Fruit fly (Drosophila melanogaster): ENCODE data around the gene Bro.

Gene Bro

dm6 chr3L:1688161-1688560 is 40.5 kb downstream of the Bro start (continued):
- no peak for TF ChIP-seq CG11294 (GFP tag; IDR thresholded peaks at IDR 0.05)
- no peak for TF ChIP-seq CG34406 (GFP tag; optimal IDR thresholded peaks at IDR 0.05)
- peak; percentile 81 for TF ChIP-seq CG32006 (GFP tag; optimal IDR thresholded peaks at IDR 0.05)
- peak; percentile 64 for TF ChIP-seq Hr4 (GFP tag; optimal IDR thresholded peaks at IDR 0.05)
- TF ChIP-seq Gug (GFP tag; IDR thresholded peaks at IDR 0.05), result no peak
- TF ChIP-seq esn (GFP tag; optimal IDR thresholded peaks at IDR 0.05), result no peak
- TF ChIP-seq CG3919 (GFP tag; optimal IDR thresholded peaks at IDR 0.05), result no peak
- TF ChIP-seq net (GFP tag; optimal IDR thresholded peaks at IDR 0.05), result no peak
- no peak for TF ChIP-seq Sox14 (GFP tag; optimal IDR thresholded peaks at IDR 0.05)
- no peak for TF ChIP-seq CG10669 (GFP tag; optimal IDR thresholded peaks at IDR 0.05)
- TF ChIP-seq CG6854 (GFP tag; optimal IDR thresholded peaks at IDR 0.05), result no peak
- TF ChIP-seq OdsH (GFP tag; optimal IDR thresholded peaks at IDR 0.05), result peak; percentile 8
- TF ChIP-seq CG4318 (GFP tag; optimal IDR thresholded peaks at IDR 0.05), result peak; percentile 39
- TF ChIP-seq CG31627 (GFP tag; optimal IDR thresholded peaks at IDR 0.05), result no peak
- TF ChIP-seq fd59A (GFP tag; optimal IDR thresholded peaks at IDR 0.05), result no peak
- TF ChIP-seq Sox15 (GFP tag; optimal IDR thresholded peaks at IDR 0.05), result no peak

dm6 chr3L:1688569-1688968 is 40.9 kb downstream of the Bro start:
- TF ChIP-seq eg (GFP tag; IDR thresholded peaks at IDR 0.05) (peak; percentile 34; the same call in 1 of the 3 replicates), CG6163 (GFP tag; IDR thresholded peaks at IDR 0.05) (peak; percentile 44; the same call in 2 of the 3 replicates), CG1621 (tag; optimal IDR thresholded peaks at IDR 0.05) (peak; percentile 46), Smox (GFP tag; optimal IDR thresholded peaks at IDR 0.05) (no peak), svp (GFP tag) (peak; percentile 20), Eip78C (GFP tag) (peak; percentile 49), esn (GFP tag; optimal IDR thresholded peaks at IDR 0.05) (no peak), Eip75B (GFP tag; optimal IDR thresholded peaks at IDR 0.05) (peak; percentile 11), CG16779 (tag; optimal IDR thresholded peaks at IDR 0.05) (no peak)

dm6 chr3L:1690727-1691413 is 43.2 kb downstream of the Bro start:
- peak; percentile 20 for TF ChIP-seq Blimp-1 (GFP tag; optimal IDR thresholded peaks at IDR 0.05)
- peak; percentile 75 for TF ChIP-seq Sox14 (GFP tag; optimal IDR thresholded peaks at IDR 0.05)
- peak; percentile 77 for TF ChIP-seq CG10631 (GFP tag; optimal IDR thresholded peaks at IDR 0.05)
- peak; percentile 80 for TF ChIP-seq fkh (GFP tag; optimal IDR thresholded peaks at IDR 0.05)
- TF ChIP-seq CG6808 (GFP tag; optimal IDR thresholded peaks at IDR 0.05), result peak; percentile 83
- TF ChIP-seq CG4318 (GFP tag; optimal IDR thresholded peaks at IDR 0.05), result peak; percentile 64
- TF ChIP-seq Met (GFP tag; optimal IDR thresholded peaks at IDR 0.05), result peak; percentile 65
- TF ChIP-seq CG34406 (GFP tag; optimal IDR thresholded peaks at IDR 0.05), result peak; percentile 51
- peak; percentile 72 for TF ChIP-seq CG7368 (GFP tag; optimal IDR thresholded peaks at IDR 0.05)
- peak; percentile 46 for TF ChIP-seq Sox15 (GFP tag; optimal IDR thresholded peaks at IDR 0.05)
- TF ChIP-seq CG16779 (tag; optimal IDR thresholded peaks at IDR 0.05), result peak; percentile 56
- peak; percentile 78 for TF ChIP-seq CG3032 (tag; optimal IDR thresholded peaks at IDR 0.05)
- TF ChIP-seq salr (GFP tag; optimal IDR thresholded peaks at IDR 0.05), result peak; percentile 55 to 73
- TF ChIP-seq CG9139 (GFP tag; optimal IDR thresholded peaks at IDR 0.05), result peak; percentile 67
- TF ChIP-seq dac (GFP tag; optimal IDR thresholded peaks at IDR 0.05), result peak; percentile 18
- peak; percentile 59 for TF ChIP-seq CG6792 (GFP tag; optimal IDR thresholded peaks at IDR 0.05)
- TF ChIP-seq Lpt (GFP tag; optimal IDR thresholded peaks at IDR 0.05), result peak; percentile 39
- peak; percentile 64 for TF ChIP-seq esn (GFP tag; optimal IDR thresholded peaks at IDR 0.05)
- TF ChIP-seq CG8119 (GFP tag; IDR thresholded peaks at IDR 0.05), result peak; percentile 75
- TF ChIP-seq CG8319 (GFP tag; optimal IDR thresholded peaks at IDR 0.05), result peak; percentile 60
- TF ChIP-seq CG11762 (GFP tag; optimal IDR thresholded peaks at IDR 0.05; ENCODE audit: insufficient read depth), result peak; percentile 68
- TF ChIP-seq CG32006 (GFP tag; optimal IDR thresholded peaks at IDR 0.05), result peak; percentile 81
- peak; percentile 78 for TF ChIP-seq cyc (GFP tag; optimal IDR thresholded peaks at IDR 0.05)
- peak; percentile 72 for TF ChIP-seq Gug (GFP tag; IDR thresholded peaks at IDR 0.05)
- peak; percentile 48 for TF ChIP-seq CG8632 (GFP tag; optimal IDR thresholded peaks at IDR 0.05)
- TF ChIP-seq spab (GFP tag; optimal IDR thresholded peaks at IDR 0.05), result peak; percentile 81
- TF ChIP-seq Smox (GFP tag; optimal IDR thresholded peaks at IDR 0.05), result peak; percentile 44
- TF ChIP-seq Ets96B (tag; optimal IDR thresholded peaks at IDR 0.05), result peak; percentile 81
- peak; percentile 72 for TF ChIP-seq topi (GFP tag; optimal IDR thresholded peaks at IDR 0.05)
- TF ChIP-seq CG15336 (GFP tag; IDR thresholded peaks at IDR 0.05), result peak; percentile 75
- peak; percentile 78 for TF ChIP-seq acj6 (GFP tag; optimal IDR thresholded peaks at IDR 0.05)
- TF ChIP-seq CG1621 (tag; optimal IDR thresholded peaks at IDR 0.05), result peak; percentile 51
- peak; percentile 87 for TF ChIP-seq CG3919 (GFP tag; optimal IDR thresholded peaks at IDR 0.05)
